Fruit fly (Drosophila melanogaster): ENCODE measurements around the gene Nufip.
A peak's percentile ranks its signal among the peaks of the same experiment; 100 is the strongest.

The Nufip gene

dm6 chr3L:18791232-18792008 lies 43.3 kb upstream of the Nufip start (continued):
- TF ChIP-seq CG11247 (GFP tag; IDR thresholded peaks at IDR 0.05) (no peak; the same call in 1 of the 2 replicates), Dad (GFP tag; optimal IDR thresholded peaks at IDR 0.05) (peak; percentile 19), peb (GFP tag; IDR thresholded peaks at IDR 0.05) (no peak), CG18619 (GFP tag; optimal IDR thresholded peaks at IDR 0.05) (peak; percentile 41), CG2129 (GFP tag; IDR thresholded peaks at IDR 0.05; ENCODE audit: partially characterized antibody) (no peak), trem (tag; optimal IDR thresholded peaks at IDR 0.05) (no peak), CG7963 (GFP tag; IDR thresholded peaks at IDR 0.05; ENCODE audit: partially characterized antibody) (no peak), Bdp1 (GFP tag; optimal IDR thresholded peaks at IDR 0.05) (no peak), chn (GFP tag; optimal IDR thresholded peaks at IDR 0.05) (peak; percentile 13), Camta (GFP tag; optimal IDR thresholded peaks at IDR 0.05) (no peak), HLHmδ (GFP tag; optimal IDR thresholded peaks at IDR 0.05) (no peak), ind (GFP tag; optimal IDR thresholded peaks at IDR 0.05) (peak; percentile 50), CG10147 (GFP tag; optimal IDR thresholded peaks at IDR 0.05) (no peak), tll (GFP tag; optimal IDR thresholded peaks at IDR 0.05) (no peak), CG12769 (tag; optimal IDR thresholded peaks at IDR 0.05) (peak; percentile 51), CG4707 (GFP tag; optimal IDR thresholded peaks at IDR 0.05) (no peak), Hr3 (GFP tag; optimal IDR thresholded peaks at IDR 0.05) (peak; percentile 38), CG2712 (tag; optimal IDR thresholded peaks at IDR 0.05) (peak; percentile 4), NfI (GFP tag; optimal IDR thresholded peaks at IDR 0.05) (peak; percentile 5), CG2199 (GFP tag; IDR thresholded peaks at IDR 0.05) (no peak), CG17186 (GFP tag; optimal IDR thresholded peaks at IDR 0.05) (no peak), Doc2 (GFP tag; IDR thresholded peaks at IDR 0.05) (no peak), Dip3 (GFP tag; optimal IDR thresholded peaks at IDR 0.05) (peak; percentile 19), croc (GFP tag; conservative IDR thresholded peaks at IDR 0.05) (no peak), Dp (GFP tag; optimal IDR thresholded peaks at IDR 0.05) (no peak), CG33557 (GFP tag; optimal IDR thresholded peaks at IDR 0.05) (no peak), pzg (GFP tag; optimal IDR thresholded peaks at IDR 0.05) (no peak), odd (GFP tag; optimal IDR thresholded peaks at IDR 0.05) (no peak), bbx (GFP tag; IDR thresholded peaks at IDR 0.05; ENCODE audit: partially characterized antibody) (peak; percentile 46; the same call in 1 of the 2 replicates), run (tag; optimal IDR thresholded peaks at IDR 0.05) (no peak), gro (GFP tag; optimal IDR thresholded peaks at IDR 0.05) (no peak), oc (tag; optimal IDR thresholded peaks at IDR 0.05) (no peak), CG9437 (GFP tag; optimal IDR thresholded peaks at IDR 0.05) (no peak), slbo (GFP tag; IDR thresholded peaks at IDR 0.05) (peak; percentile 55; the same call in 1 of the 2 replicates), CG4854 (GFP tag; optimal IDR thresholded peaks at IDR 0.05) (peak; percentile 17), repo (GFP tag; optimal IDR thresholded peaks at IDR 0.05) (no peak), Ets65A (GFP tag) (peak; percentile 94), Dbx (GFP tag; IDR thresholded peaks at IDR 0.05) (peak; percentile 54; the same call in 1 of the 3 replicates), Myb (GFP tag; optimal IDR thresholded peaks at IDR 0.05) (peak; percentile 4), bab2 (GFP tag; optimal IDR thresholded peaks at IDR 0.05) (peak; percentile 32), Neu2 (GFP tag; optimal IDR thresholded peaks at IDR 0.05; ENCODE audit: borderline replicate concordance) (no peak), dimm (GFP tag; IDR thresholded peaks at IDR 0.05) (no peak), CG1024 (GFP tag; IDR thresholded peaks at IDR 0.05) (no peak), Asciz (GFP tag; optimal IDR thresholded peaks at IDR 0.05) (peak; percentile 32), Blimp-1 (GFP tag; optimal IDR thresholded peaks at IDR 0.05) (no peak), Hr51 (GFP tag; optimal IDR thresholded peaks at IDR 0.05) (peak in 1 of 2 experiments; percentile 64), NFAT (GFP tag; IDR thresholded peaks at IDR 0.05) (no peak), Mrtf (GFP tag; IDR thresholded peaks at IDR 0.05) (no peak), CG3995 (GFP tag; optimal IDR thresholded peaks at IDR 0.05) (no peak)

Measured in whole organism, embryonic.